Worm (Caenorhabditis elegans) whole organism, L4 larva: ENCODE results near the gene bar-1.
A peak's percentile ranks its signal among the peaks of the same experiment; 100 is the strongest.

Experiments used
- F26F4.8 ChIP-seq: fragments of 200-800 bp; sonication (Bioruptor generic); conservative IDR thresholded peaks from 2 replicates; pipeline ENCODE4 v1.3.6; 2022; ENCODE audit warnings: missing genetic modification characterization, missing compliant biosample characterization
- T26A8.4 ChIP-seq: fragments of 200-800 bp; sonication (Bioruptor generic); IDR thresholded peaks from 2 replicates; pipeline ENCODE4 v1.3.6; 2022; ENCODE audit warnings: missing genetic modification characterization, missing compliant biosample characterization
- Y48G9A.11 ChIP-seq: fragments of 200-800 bp; sonication (Bioruptor generic); IDR thresholded peaks from 2 replicates; pipeline ENCODE4 v1.3.6; 2022; ENCODE audit warnings: missing genetic modification reagents, missing genetic modification characterization, missing compliant biosample characterization
- Y75B8A.6 ChIP-seq: fragments of 200-800 bp; sonication (Bioruptor generic); IDR thresholded peaks from 2 replicates; pipeline ENCODE4 v1.3.6; 2022; ENCODE audit warnings: missing genetic modification reagents, missing genetic modification characterization, missing compliant biosample characterization
- ZK337.2 ChIP-seq: fragments of 200-800 bp; sonication (Bioruptor generic); IDR thresholded peaks from 2 replicates; pipeline ENCODE4 v1.3.6; 2022; ENCODE audit warnings: missing genetic modification reagents, missing genetic modification characterization, missing compliant biosample characterization
- ZK546.5 ChIP-seq, 2 experiments: sonication (generic microtip); optimal IDR thresholded peaks; 2 replicates each; lab custom pipeline; 2017; ENCODE audit warnings: missing biosample characterization in 2 of 2, missing genetic modification characterization in 2 of 2
- aha-1 ChIP-seq: fragments of 150-350 bp; peaks from one replicate; lab custom pipeline; 2014; ENCODE audit warnings: missing biosample characterization, missing genetic modification characterization
- aly-2 ChIP-seq: sonication (generic microtip); optimal IDR thresholded peaks from 2 replicates; lab custom pipeline; 2018; ENCODE audit warnings: missing biosample characterization, missing genetic modification characterization
- attf-4 ChIP-seq: sonication (generic microtip); optimal IDR thresholded peaks from 3 replicates; lab custom pipeline; 2017; ENCODE audit warnings: missing biosample characterization, missing genetic modification characterization
- ceh-20 ChIP-seq: fragments of 200-800 bp; sonication (Bioruptor generic); IDR thresholded peaks from 2 replicates; pipeline ENCODE4 v1.3.6; 2022; ENCODE audit warnings: missing genetic modification reagents, missing genetic modification characterization, missing compliant biosample characterization
- ceh-82 ChIP-seq: sonication (generic microtip); optimal IDR thresholded peaks from 2 replicates; lab custom pipeline; 2017; ENCODE audit warnings: missing biosample characterization, missing genetic modification characterization
- daf-16 ChIP-seq, 3 experiments: sonication (generic microtip); optimal IDR thresholded peaks; 2 replicates each; lab custom pipeline; 2016 to 2017; ENCODE audit warnings: missing genetic modification characterization in 3 of 3, missing genetic modification reagents in 3 of 3, mild to moderate bottlenecking in 2 of 3, missing compliant biosample characterization in 2 of 3, missing biosample characterization in 1 of 3, moderate library complexity in 1 of 3
- dmd-8 ChIP-seq: fragments of 200-800 bp; sonication (Bioruptor generic); IDR thresholded peaks from 2 replicates; pipeline ENCODE4 v1.3.6; 2022; ENCODE audit warnings: missing genetic modification characterization, missing compliant biosample characterization
- egl-43 ChIP-seq: fragments of 200-800 bp; sonication (Bioruptor generic); IDR thresholded peaks from 2 replicates; pipeline ENCODE4 v1.3.6; 2022; ENCODE audit warnings: missing genetic modification reagents, missing genetic modification characterization, missing compliant biosample characterization
- fos-1 ChIP-seq: fragments of 150-350 bp; optimal IDR thresholded peaks from 2 replicates; lab custom pipeline; 2014; ENCODE audit warnings: missing biosample characterization, missing genetic modification characterization
- hif-1 ChIP-seq, 2 experiments: sonication (generic microtip); optimal IDR thresholded peaks; 2 replicates each; lab custom pipeline; 2016 to 2017; ENCODE audit warnings: missing compliant biosample characterization in 2 of 2, missing genetic modification characterization in 2 of 2, missing genetic modification reagents in 2 of 2, missing genotype in 2 of 2, mild to moderate bottlenecking in 1 of 2
- hlh-11 ChIP-seq: fragments of 200-800 bp; sonication (Bioruptor generic); optimal IDR thresholded peaks from 2 replicates; lab custom pipeline; 2018; ENCODE audit warnings: mild to moderate bottlenecking, missing genetic modification characterization, missing compliant biosample characterization
- hlh-30 ChIP-seq: sonication (generic microtip); optimal IDR thresholded peaks from 2 replicates; lab custom pipeline; 2017; ENCODE audit warnings: antibody characterized with exemption, mild to moderate bottlenecking, missing genetic modification characterization, missing compliant biosample characterization; ENCODE audit not compliant: insufficient read depth
- lin-29 ChIP-seq: fragments of 200-800 bp; sonication (Bioruptor generic); IDR thresholded peaks from 2 replicates; pipeline ENCODE4 v1.3.6; 2022; ENCODE audit warnings: missing genetic modification reagents, missing genetic modification characterization, missing compliant biosample characterization
- lin-38 ChIP-seq: fragments of 200-800 bp; sonication (Bioruptor generic); IDR thresholded peaks from 2 replicates; pipeline ENCODE4 v1.3.6; 2022; ENCODE audit warnings: missing genetic modification reagents, missing genetic modification characterization, missing compliant biosample characterization
- lin-39 ChIP-seq: fragments of 150-350 bp; optimal IDR thresholded peaks from 2 replicates; lab custom pipeline; 2014; ENCODE audit warnings: missing biosample characterization, missing genetic modification reagents, missing genetic modification characterization
- lir-3 ChIP-seq: sonication (generic microtip); optimal IDR thresholded peaks from 2 replicates; lab custom pipeline; 2016; ENCODE audit warnings: mild to moderate bottlenecking, missing genetic modification characterization, missing compliant biosample characterization
- mdt-29 ChIP-seq: fragments of 200-800 bp; sonication (Bioruptor generic); IDR thresholded peaks from 2 replicates; pipeline ENCODE4 v1.3.6; 2022; ENCODE audit warnings: missing genetic modification reagents, missing genetic modification characterization, missing compliant biosample characterization
- mep-1 ChIP-seq: fragments of 150-350 bp; sonication (generic microtip); optimal IDR thresholded peaks from 3 replicates; lab custom pipeline; 2014; ENCODE audit warnings: missing biosample characterization, missing genetic modification characterization
- nhr-10 ChIP-seq: fragments of 150-350 bp; optimal IDR thresholded peaks from 2 replicates; lab custom pipeline; 2014; ENCODE audit warnings: missing biosample characterization, missing genetic modification characterization
- nhr-102 ChIP-seq: sonication (generic microtip); optimal IDR thresholded peaks from 2 replicates; lab custom pipeline; 2016; ENCODE audit warnings: mild to moderate bottlenecking, missing genetic modification characterization, moderate library complexity, missing compliant biosample characterization
- nhr-11 ChIP-seq: fragments of 150-350 bp; optimal IDR thresholded peaks from 2 replicates; lab custom pipeline; 2014; ENCODE audit warnings: missing biosample characterization, missing genetic modification characterization
- nhr-237 ChIP-seq: sonication (generic microtip); optimal IDR thresholded peaks from 2 replicates; lab custom pipeline; 2017; ENCODE audit warnings: missing biosample characterization, missing genetic modification characterization
- nhr-28 ChIP-seq: fragments of 150-350 bp; optimal IDR thresholded peaks from 2 replicates; lab custom pipeline; 2014; ENCODE audit warnings: missing biosample characterization, missing genetic modification characterization
- nhr-41 ChIP-seq: fragments of 200-800 bp; sonication (Bioruptor generic); IDR thresholded peaks from 2 replicates; pipeline ENCODE4 v1.3.6; 2022; ENCODE audit warnings: missing genetic modification reagents, missing genetic modification characterization, missing compliant biosample characterization
- nhr-48 ChIP-seq: sonication (generic microtip); optimal IDR thresholded peaks from 2 replicates; lab custom pipeline; 2016; ENCODE audit warnings: mild to moderate bottlenecking, missing genetic modification characterization, missing compliant biosample characterization
- nhr-6 ChIP-seq: fragments of 150-350 bp; optimal IDR thresholded peaks from 2 replicates; lab custom pipeline; 2014; ENCODE audit warnings: missing biosample characterization, missing genetic modification characterization
- nhr-77 ChIP-seq: fragments of 150-350 bp; optimal IDR thresholded peaks from 2 replicates; lab custom pipeline; 2014; ENCODE audit warnings: missing biosample characterization, missing genetic modification characterization
- pha-4 ChIP-seq, 2 experiments: fragments of 150-350 bp in 1 of 2; fragments of 200-800 bp in 1 of 2; sonication (Bioruptor generic) in 1 of 2; IDR thresholded peaks in 1 of 2; optimal IDR thresholded peaks in 1 of 2; 2 replicates each; pipeline versions ENCODE4 v1.3.6 to Lab custom; 2014 to 2022; ENCODE audit warnings: missing genetic modification characterization in 2 of 2, missing genetic modification reagents in 2 of 2, missing biosample characterization in 1 of 2, missing compliant biosample characterization in 1 of 2
- php-3 ChIP-seq: fragments of 200-800 bp; sonication (Bioruptor generic); IDR thresholded peaks from 2 replicates; pipeline ENCODE4 v1.3.6; 2022; ENCODE audit warnings: missing genetic modification reagents, missing genetic modification characterization, missing compliant biosample characterization
- saeg-2 ChIP-seq: fragments of 200-800 bp; sonication (Bioruptor generic); IDR thresholded peaks from 2 replicates; pipeline ENCODE4 v1.3.6; 2022; ENCODE audit warnings: missing genetic modification reagents, missing genetic modification characterization, missing compliant biosample characterization
- set-16 ChIP-seq: fragments of 200-800 bp; sonication (Bioruptor generic); IDR thresholded peaks from 2 replicates; pipeline ENCODE4 v1.3.6; 2022; ENCODE audit warnings: missing genetic modification reagents, missing genetic modification characterization, missing compliant biosample characterization
- skn-1 ChIP-seq: fragments of 150-350 bp; optimal IDR thresholded peaks from 2 replicates; lab custom pipeline; 2014; ENCODE audit warnings: missing biosample characterization, missing genetic modification characterization
- snpc-1.2 ChIP-seq: fragments of 200-800 bp; sonication (Bioruptor generic); IDR thresholded peaks from 2 replicates; pipeline ENCODE4 v1.3.6; 2022; ENCODE audit warnings: missing genetic modification reagents, missing genetic modification characterization, missing compliant biosample characterization
- tra-1 ChIP-seq: fragments of 200-800 bp; sonication (Bioruptor generic); IDR thresholded peaks from 2 replicates; pipeline ENCODE4 v1.3.6; 2022; ENCODE audit warnings: missing genetic modification reagents, missing genetic modification characterization, missing compliant biosample characterization
- unc-130 ChIP-seq: sonication (generic microtip); optimal IDR thresholded peaks from 2 replicates; lab custom pipeline; 2016; ENCODE audit warnings: missing genetic modification reagents, missing genetic modification characterization, missing compliant biosample characterization
- unc-39 ChIP-seq: sonication (generic microtip); optimal IDR thresholded peaks from 2 replicates; lab custom pipeline; 2017; ENCODE audit warnings: missing biosample characterization, missing genetic modification characterization
- unc-62 ChIP-seq, 3 experiments: fragments of 150-350 bp in 1 of 3; sonication (generic microtip); optimal IDR thresholded peaks in 2 of 3; peaks in 1 of 3; 1 replicate in 1 of 3; 2 replicates in 2 of 3; lab custom pipeline; 2014 to 2017; ENCODE audit warnings: missing biosample characterization in 3 of 3, missing genetic modification characterization in 3 of 3, missing genetic modification reagents in 3 of 3, missing genotype in 1 of 3
- ztf-11 ChIP-seq: fragments of 150-350 bp; optimal IDR thresholded peaks from 2 replicates; lab custom pipeline; 2014; ENCODE audit warnings: missing biosample characterization, missing genetic modification characterization
- ztf-7 ChIP-seq: fragments of 150-350 bp; optimal IDR thresholded peaks from 2 replicates; lab custom pipeline; 2014; ENCODE audit warnings: missing biosample characterization, missing genetic modification characterization

bar-1 gene

DNA sequence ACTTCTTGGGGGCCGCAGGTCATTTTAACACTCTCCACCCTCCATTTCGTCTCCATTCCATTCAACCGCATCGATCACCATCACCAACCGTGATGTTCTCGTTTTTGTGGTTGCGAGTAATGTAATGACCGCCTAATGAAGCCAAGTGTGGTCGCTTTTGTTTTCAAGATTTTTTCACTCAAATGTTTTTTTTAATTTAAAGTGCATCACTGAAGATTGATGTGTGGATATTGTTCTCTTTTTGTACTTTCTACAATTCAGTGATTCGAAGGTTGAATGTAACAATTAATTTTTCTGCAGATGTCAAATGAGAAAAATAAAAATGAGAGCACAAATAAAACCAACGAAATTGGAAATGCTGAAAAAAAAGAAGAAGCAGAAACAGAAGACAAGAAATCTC, 11.7 kb downstream of the bar-1 start, which contains the start of gene pgp-10:
Gene pgp-10, plus strand, starts transcription at position 301 of the 400 bp plus-strand sequence.
- TF ChIP-seq mdt-29 (GFP tag; lab: Robert Waterston, UW): no peak
- peak; percentile 26 for TF ChIP-seq aha-1 (tag; lab: Kevin White, UChicago)
- TF ChIP-seq, all 104 proteins: peak for 1

DNA sequence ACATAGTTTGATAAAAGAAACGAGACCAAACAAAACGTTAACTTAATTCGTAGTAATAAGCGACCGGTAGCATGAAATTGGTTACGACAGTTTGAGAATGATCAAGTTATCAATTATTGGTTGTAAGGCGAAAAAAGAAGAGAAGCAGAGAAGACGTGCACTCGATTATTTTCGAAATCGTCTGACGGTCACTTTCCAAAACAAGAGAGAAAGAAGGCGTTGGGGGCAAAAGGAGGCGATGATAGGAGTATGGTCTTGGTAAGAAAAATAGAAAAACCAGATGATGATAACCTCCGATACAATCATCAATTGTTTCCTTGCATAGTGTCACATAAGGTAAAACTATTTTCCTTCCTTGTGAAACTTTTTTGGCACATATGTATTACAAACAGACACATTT, 12.9 kb downstream of the bar-1 start:
- TF ChIP-seq attf-4 (tag; lab: Kevin White, UChicago): no peak
- TF ChIP-seq ztf-11: no peak
- TF ChIP-seq nhr-41 (GFP tag; lab: Robert Waterston, UW): no peak
- TF ChIP-seq ceh-20 (GFP tag; lab: Robert Waterston, UW): no peak
- no peak for TF ChIP-seq F26F4.8
- TF ChIP-seq nhr-28 (tag; lab: Kevin White, UChicago): no peak
- no peak for TF ChIP-seq aly-2 (tag; lab: Kevin White, UChicago)
- no peak for TF ChIP-seq nhr-77
- TF ChIP-seq lin-29 (GFP tag; lab: Robert Waterston, UW): no peak
- no peak for TF ChIP-seq lin-39 (tag; lab: Kevin White, UChicago)
- TF ChIP-seq, all 104 proteins: peak for 0

DNA sequence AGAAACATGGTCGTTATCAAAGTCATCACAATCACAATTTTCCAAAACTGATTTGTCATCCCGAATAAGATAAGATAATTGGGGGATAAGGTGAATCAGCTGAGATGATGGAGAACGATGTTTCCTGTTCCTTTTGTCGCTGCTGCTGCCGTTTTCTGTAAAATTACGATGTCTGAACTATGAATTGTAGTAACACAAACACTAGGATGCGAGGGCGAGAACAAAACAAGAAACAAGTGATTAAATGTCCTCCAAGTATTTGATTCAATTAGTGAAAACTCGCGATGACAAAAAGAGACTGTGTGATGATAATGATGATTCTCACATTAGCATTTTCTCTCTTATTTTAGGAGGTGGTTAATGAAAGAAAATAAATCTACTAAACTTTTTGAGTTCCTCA, 14.5 kb downstream of the bar-1 start, which contains the start of gene C54D1.7:
Gene C54D1.7, minus strand, starts transcription at position 157 of the 400 bp plus-strand sequence.
- TF ChIP-seq dmd-8 (GFP tag; lab: Robert Waterston, UW): no peak
- TF ChIP-seq mdt-29 (GFP tag; lab: Robert Waterston, UW): no peak
- TF ChIP-seq unc-62 (GFP tag; optimal IDR thresholded peaks at IDR 0.05 in 1 of 2; lab: Kevin White, UChicago): peak in 1 of 2 experiments; percentile 51
- no peak for TF ChIP-seq unc-62 (tag; optimal IDR thresholded peaks at IDR 0.05; lab: Kevin White, UChicago)
- no peak for TF ChIP-seq mep-1
- peak; percentile 11 for TF ChIP-seq hlh-30 (tag; lab: Kevin White, UChicago)
- TF ChIP-seq ztf-7 (tag; lab: Kevin White, UChicago): no peak
- no peak for TF ChIP-seq snpc-1.2 (GFP tag; lab: Robert Waterston, UW)
- TF ChIP-seq set-16 (GFP tag; lab: Robert Waterston, UW): no peak
- TF ChIP-seq ZK546.5 (tag; optimal IDR thresholded peaks at IDR 0.05; lab: Kevin White, UChicago): no peak
- TF ChIP-seq fos-1: no peak
- no peak for TF ChIP-seq unc-130 (GFP tag; lab: Kevin White, UChicago)
- no peak for TF ChIP-seq nhr-48 (tag; lab: Kevin White, UChicago)
- TF ChIP-seq hif-1 (tag; optimal IDR thresholded peaks at IDR 0.05; lab: Kevin White, UChicago): no peak
- TF ChIP-seq ceh-82 (tag; lab: Kevin White, UChicago): no peak
- TF ChIP-seq nhr-28 (tag; lab: Kevin White, UChicago): peak; percentile 10
- TF ChIP-seq T26A8.4: no peak
- TF ChIP-seq nhr-102 (tag; lab: Kevin White, UChicago): no peak
- TF ChIP-seq nhr-11 (tag; lab: Kevin White, UChicago): no peak
- no peak for TF ChIP-seq unc-39
- no peak for TF ChIP-seq nhr-237
- no peak for TF ChIP-seq ZK337.2 (GFP tag; lab: Robert Waterston, UW)
- TF ChIP-seq php-3 (GFP tag; lab: Robert Waterston, UW): no peak
- TF ChIP-seq lin-38: no peak
- TF ChIP-seq nhr-10: no peak
- no peak for TF ChIP-seq skn-1
- no peak for TF ChIP-seq saeg-2 (GFP tag; lab: Robert Waterston, UW)

DNA sequence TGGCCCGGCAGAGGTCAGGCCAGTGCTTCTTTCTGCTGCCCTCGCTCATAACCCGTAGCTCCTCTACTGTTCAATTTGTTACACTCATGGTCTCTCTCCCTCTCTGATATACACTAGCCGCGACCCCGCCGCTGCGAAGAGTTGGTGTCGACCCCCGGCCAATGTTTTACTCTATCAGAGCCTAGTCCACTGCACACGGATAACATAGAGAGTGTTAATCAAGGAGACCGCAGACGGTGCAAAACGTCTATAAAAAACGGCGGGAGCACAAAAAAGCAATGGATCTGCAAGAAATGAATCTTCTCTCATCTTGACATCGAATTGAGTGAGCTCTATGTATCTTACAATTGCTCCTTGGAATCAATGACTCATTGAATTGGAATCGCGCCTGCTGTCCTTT, 17.0 kb downstream of the bar-1 start:
- TF ChIP-seq Y75B8A.6 (GFP tag; lab: Robert Waterston, UW) (no peak), pha-4 (GFP tag; IDR thresholded peaks at IDR 0.05; lab: Robert Waterston, UW) (no peak), pha-4 (tag; optimal IDR thresholded peaks at IDR 0.05; lab: Kevin White, UChicago) (no peak), ZK337.2 (GFP tag; lab: Robert Waterston, UW) (no peak), tra-1 (no peak), aha-1 (tag; lab: Kevin White, UChicago) (peak; percentile 92), egl-43 (GFP tag; lab: Robert Waterston, UW) (no peak), hlh-11 (tag; lab: Kevin White, UChicago) (peak; percentile 43), lir-3 (no peak), hif-1 (tag; optimal IDR thresholded peaks at IDR 0.05; lab: Kevin White, UChicago) (no peak), daf-16 (GFP tag; optimal IDR thresholded peaks at IDR 0.05; lab: Kevin White, UChicago) (peak in 1 of 2 experiments; percentile 4), daf-16 (tag; optimal IDR thresholded peaks at IDR 0.05; lab: Kevin White, UChicago) (no peak), nhr-6 (tag; lab: Kevin White, UChicago) (no peak), Y48G9A.11 (GFP tag; lab: Robert Waterston, UW) (no peak), saeg-2 (GFP tag; lab: Robert Waterston, UW) (no peak)
